Worm (Caenorhabditis elegans) whole organism, L2 larva: ENCODE results near the gene arrd-18.

ENCODE experiments used
- R02D3.7 ChIP-seq: fragments of 150-350 bp; optimal IDR thresholded peaks from 2 replicates; lab custom pipeline; 2014; ENCODE audit warnings: missing biosample characterization, missing genetic modification characterization
- ama-1 ChIP-seq: fragments of 150-350 bp; optimal IDR thresholded peaks from 2 replicates; lab custom pipeline; 2018; ENCODE audit warnings: inconsistent platforms
- elt-3 ChIP-seq: sonication (generic microtip); optimal IDR thresholded peaks from 2 replicates; lab custom pipeline; 2017; ENCODE audit warnings: missing biosample characterization, missing genetic modification characterization
- mdl-1 ChIP-seq, 2 experiments: fragments of 150-350 bp in 1 of 2; sonication (generic microtip) in 1 of 2; optimal IDR thresholded peaks; 2 replicates each; lab custom pipeline; 2017; ENCODE audit warnings: missing biosample characterization in 2 of 2, missing genetic modification characterization in 2 of 2
- nhr-237 ChIP-seq: fragments of 150-350 bp; optimal IDR thresholded peaks from 2 replicates; lab custom pipeline; 2014; ENCODE audit warnings: missing biosample characterization, missing genetic modification characterization
- nhr-25 ChIP-seq: fragments of 150-350 bp; sonication (generic microtip); optimal IDR thresholded peaks from 3 replicates; lab custom pipeline; 2014; ENCODE audit warnings: missing biosample characterization, missing genetic modification characterization
- unc-39 ChIP-seq: fragments of 150-350 bp; optimal IDR thresholded peaks from 2 replicates; lab custom pipeline; 2014; ENCODE audit warnings: missing biosample characterization, missing genetic modification characterization
- zag-1 ChIP-seq: fragments of 150-350 bp; optimal IDR thresholded peaks from 2 replicates; lab custom pipeline; 2014; ENCODE audit warnings: missing biosample characterization, missing genetic modification characterization

DNA sequence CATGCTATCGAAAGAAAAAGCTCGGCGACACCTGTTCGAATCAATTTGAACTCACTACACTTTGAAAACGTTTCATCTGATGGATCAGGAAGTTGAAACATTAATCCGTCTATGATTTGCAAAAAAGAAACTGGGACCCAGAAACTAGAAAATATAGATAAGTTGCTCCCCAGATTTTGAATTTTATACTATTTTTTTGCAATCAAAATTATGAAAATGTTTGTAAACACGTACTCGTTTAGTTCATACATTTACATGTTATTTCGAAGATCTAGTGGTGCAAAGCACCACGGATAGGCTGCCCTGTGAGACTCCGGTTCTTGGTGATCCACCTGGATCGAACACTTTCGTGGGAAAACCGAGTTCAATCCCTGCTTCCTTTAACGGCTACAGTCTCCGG is 30.0 kb upstream of the arrd-18 start, which contains the start of gene C17B7.10:
- TF ChIP-seq unc-39, result no peak
- no peak for TF ChIP-seq ama-1 (lab: Kevin White, UChicago)
- no peak for TF ChIP-seq elt-3 (tag; lab: Kevin White, UChicago)
- no peak for TF ChIP-seq R02D3.7 (tag; lab: Kevin White, UChicago)
- no peak for TF ChIP-seq nhr-25
- TF ChIP-seq nhr-237 (tag; lab: Kevin White, UChicago), result no peak
- no peak for TF ChIP-seq mdl-1 (tag; optimal IDR thresholded peaks at IDR 0.05; lab: Kevin White, UChicago)
- TF ChIP-seq zag-1 (tag; lab: Kevin White, UChicago), result no peak
